Fruit fly (Drosophila melanogaster) whole organism: ENCODE data around the gene rpr.

ENCODE experiments used
- CG8478 ChIP-seq: fragments of >200 bp; optimal IDR thresholded peaks from 2 replicates; lab custom pipeline; 2018; ENCODE audit warnings: inconsistent platforms
- Dll ChIP-seq: fragments of >200 bp; optimal IDR thresholded peaks from 2 replicates; lab custom pipeline; 2017
- EcR ChIP-seq, 2 experiments: fragments of >200 bp; optimal IDR thresholded peaks; 2 replicates each; lab custom pipeline; 2017; ENCODE audit warnings: missing biosample characterization in 2 of 2, missing genetic modification characterization in 2 of 2, missing genetic modification reagents in 2 of 2
- pan ChIP-seq: fragments of >200 bp; optimal IDR thresholded peaks from 2 replicates; lab custom pipeline; 2017
- psq ChIP-seq: fragments of >200 bp; optimal IDR thresholded peaks from 2 replicates; lab custom pipeline; 2017
- usp ChIP-seq: fragments of >200 bp; optimal IDR thresholded peaks from 2 replicates; lab custom pipeline; 2017; ENCODE audit warnings: missing biosample characterization, missing genetic modification characterization, mixed read lengths

rpr gene

DNA sequence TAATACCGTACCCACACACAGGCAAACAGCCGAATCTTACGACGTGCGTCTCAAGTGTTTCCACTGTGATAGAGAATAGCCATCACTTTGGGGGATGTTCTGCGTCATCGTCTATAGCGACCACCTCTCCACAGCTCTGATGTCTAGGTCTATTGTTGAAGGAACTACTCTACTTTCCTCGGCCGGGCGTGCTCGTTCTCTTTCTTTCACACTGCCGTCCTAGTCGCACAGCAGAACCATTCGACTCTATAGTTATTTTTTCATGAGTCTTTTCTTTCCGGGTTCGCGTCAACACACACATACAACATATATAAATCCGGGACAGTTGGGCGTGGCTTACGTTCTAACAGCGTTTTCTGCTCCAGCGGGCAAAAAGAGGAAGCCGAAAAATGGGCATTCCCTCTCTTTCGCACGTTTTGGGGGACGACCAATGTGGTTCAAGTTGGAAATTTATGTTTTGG, 1.8 kb upstream of the rpr start:
- TF ChIP-seq usp (GFP tag; lab: Kevin White, UChicago) (no peak), psq (lab: Kevin White, UChicago) (no peak), EcR (GFP tag; optimal IDR thresholded peaks at IDR 0.05; lab: Kevin White, UChicago) (no peak), pan (no peak), CG8478 (lab: Kevin White, UChicago) (no peak), Dll (no peak)

DNA sequence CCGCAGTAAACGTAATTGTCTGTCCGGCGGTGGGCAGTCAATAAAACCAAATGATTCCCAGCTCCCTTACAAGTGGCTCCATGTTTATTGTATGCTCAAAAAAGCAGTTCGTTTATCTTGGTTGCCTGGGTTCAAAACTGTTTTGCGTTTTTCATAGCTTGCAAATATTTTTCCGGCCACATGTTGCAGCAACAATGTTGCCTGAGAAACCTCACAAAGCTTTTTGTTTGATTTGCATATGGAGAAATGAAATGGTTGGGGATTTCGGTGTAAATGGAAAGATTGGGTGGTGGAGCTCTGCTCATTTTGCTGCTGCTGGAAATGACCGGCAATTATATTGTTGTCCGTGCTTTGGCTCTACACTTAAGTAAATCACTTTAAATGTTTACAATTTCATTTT, 12.7 kb downstream of the rpr start:
- no peak for TF ChIP-seq EcR (GFP tag; optimal IDR thresholded peaks at IDR 0.05; lab: Kevin White, UChicago)
- TF ChIP-seq psq (lab: Kevin White, UChicago): no peak
- TF ChIP-seq CG8478 (lab: Kevin White, UChicago): no peak
- no peak for TF ChIP-seq usp (GFP tag; lab: Kevin White, UChicago)
- TF ChIP-seq pan: no peak
- TF ChIP-seq Dll: no peak

DNA sequence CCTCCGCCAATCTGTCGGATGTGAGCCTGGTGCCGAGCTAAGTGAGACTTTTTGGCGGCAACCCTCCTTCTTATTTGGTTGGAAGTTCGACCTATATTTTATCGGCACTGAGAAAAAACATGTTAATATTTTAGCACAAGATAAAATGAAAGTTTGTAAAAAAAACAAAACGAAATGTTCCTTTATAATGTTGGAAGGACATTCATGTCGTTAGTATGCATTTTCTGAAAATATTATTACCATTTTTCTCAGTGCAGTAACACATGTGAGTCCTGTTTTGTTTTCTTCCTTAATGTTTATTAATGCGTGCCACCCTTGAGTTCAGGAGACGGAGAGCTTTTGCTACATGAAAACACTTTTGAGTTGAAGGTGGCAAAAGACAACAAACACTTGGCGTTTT, 30.4 kb downstream of the rpr start:
- TF ChIP-seq pan: no peak
- no peak for TF ChIP-seq psq (lab: Kevin White, UChicago)
- no peak for TF ChIP-seq CG8478 (lab: Kevin White, UChicago)
- TF ChIP-seq EcR (GFP tag; optimal IDR thresholded peaks at IDR 0.05; lab: Kevin White, UChicago): no peak
- TF ChIP-seq usp (GFP tag; lab: Kevin White, UChicago): no peak
- no peak for TF ChIP-seq Dll

DNA sequence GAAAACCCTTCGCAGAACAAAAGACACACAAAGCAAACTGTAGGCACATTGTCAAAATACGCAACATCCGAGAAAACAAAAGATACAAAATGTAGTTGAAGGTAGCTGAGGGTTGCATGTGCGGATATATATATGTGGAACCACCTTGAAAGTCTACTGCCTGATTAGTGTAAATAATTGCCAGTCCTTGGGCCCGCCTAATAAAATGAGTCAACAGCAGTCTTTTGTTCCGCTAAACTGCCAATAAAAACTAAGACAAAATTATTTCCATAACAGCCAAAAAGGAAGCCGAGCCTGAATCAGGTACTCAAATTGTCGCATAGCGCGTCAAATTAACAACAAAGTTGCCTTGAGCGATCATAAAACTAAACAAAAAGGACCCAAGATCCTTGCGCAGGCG, 36.9 kb downstream of the rpr start:
- TF ChIP-seq CG8478 (lab: Kevin White, UChicago): no peak
- no peak for TF ChIP-seq EcR (GFP tag; optimal IDR thresholded peaks at IDR 0.05; lab: Kevin White, UChicago)
- no peak for TF ChIP-seq pan

DNA sequence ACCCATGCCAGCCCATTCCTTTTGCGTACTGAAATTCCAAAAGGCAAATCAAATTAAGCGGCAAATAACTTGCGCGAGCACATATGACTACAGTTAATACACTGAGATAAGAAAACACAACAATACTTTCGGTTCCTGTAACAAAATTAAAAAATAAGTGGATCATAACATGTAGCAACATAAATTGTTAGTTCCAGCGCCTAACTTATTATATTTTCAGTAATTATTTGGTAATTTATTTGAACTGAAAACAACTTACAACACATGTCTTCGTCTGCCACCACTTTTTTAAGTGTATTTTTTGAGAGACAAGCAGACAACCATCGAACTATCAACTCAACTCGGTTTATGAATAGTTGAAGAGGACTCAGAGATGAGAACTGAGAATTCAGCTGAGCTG, 40.6 kb downstream of the rpr start:
- no peak for TF ChIP-seq psq (lab: Kevin White, UChicago)
- no peak for TF ChIP-seq usp (GFP tag; lab: Kevin White, UChicago)
- no peak for TF ChIP-seq Dll
- no peak for TF ChIP-seq EcR (GFP tag; optimal IDR thresholded peaks at IDR 0.05; lab: Kevin White, UChicago)
- no peak for TF ChIP-seq pan
- no peak for TF ChIP-seq CG8478 (lab: Kevin White, UChicago)

DNA sequence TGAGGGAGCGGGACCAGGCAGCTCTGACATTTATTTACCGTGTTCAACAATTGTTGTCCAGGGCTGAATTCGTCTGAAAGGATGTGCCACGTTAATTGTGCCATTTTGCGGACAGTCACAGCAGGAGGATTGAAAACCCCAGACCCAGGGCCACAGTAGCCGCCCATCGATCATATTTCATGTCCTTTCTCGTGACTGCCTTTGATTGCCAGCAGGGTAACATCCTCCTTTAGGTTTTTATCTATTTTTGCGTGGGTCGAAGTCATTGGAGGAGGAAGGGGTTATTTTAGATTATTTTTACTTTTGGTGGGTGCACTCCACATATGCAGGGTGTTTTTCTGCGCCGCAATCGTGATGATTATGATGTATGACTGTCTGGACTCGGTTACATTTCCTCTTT, 42.9 kb downstream of the rpr start:
- TF ChIP-seq pan: no peak
- no peak for TF ChIP-seq Dll
- no peak for TF ChIP-seq CG8478 (lab: Kevin White, UChicago)

DNA sequence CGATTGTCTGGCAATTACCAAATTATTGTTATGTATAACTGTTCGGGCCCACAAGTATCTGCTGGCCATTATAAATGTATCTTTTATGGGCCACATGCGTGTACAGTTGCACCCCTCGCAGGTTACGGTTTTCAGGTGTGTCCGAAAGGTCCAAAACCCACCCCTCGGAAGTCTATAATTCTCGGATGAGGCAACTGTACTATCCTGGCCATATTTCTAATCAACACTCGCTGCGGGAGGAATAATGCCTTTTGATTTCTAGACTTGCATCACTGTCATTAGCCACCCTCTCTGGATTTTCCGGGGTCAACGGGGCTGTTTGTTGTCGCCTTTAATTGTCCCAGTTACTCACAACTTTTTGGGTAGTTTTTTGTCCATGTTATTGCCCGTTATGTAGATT, 47.7 kb downstream of the rpr start:
- no peak for TF ChIP-seq pan
- TF ChIP-seq Dll: no peak
- TF ChIP-seq EcR (GFP tag; optimal IDR thresholded peaks at IDR 0.05; lab: Kevin White, UChicago): no peak
- TF ChIP-seq CG8478 (lab: Kevin White, UChicago): no peak
- no peak for TF ChIP-seq usp (GFP tag; lab: Kevin White, UChicago)
- no peak for TF ChIP-seq psq (lab: Kevin White, UChicago)

DNA sequence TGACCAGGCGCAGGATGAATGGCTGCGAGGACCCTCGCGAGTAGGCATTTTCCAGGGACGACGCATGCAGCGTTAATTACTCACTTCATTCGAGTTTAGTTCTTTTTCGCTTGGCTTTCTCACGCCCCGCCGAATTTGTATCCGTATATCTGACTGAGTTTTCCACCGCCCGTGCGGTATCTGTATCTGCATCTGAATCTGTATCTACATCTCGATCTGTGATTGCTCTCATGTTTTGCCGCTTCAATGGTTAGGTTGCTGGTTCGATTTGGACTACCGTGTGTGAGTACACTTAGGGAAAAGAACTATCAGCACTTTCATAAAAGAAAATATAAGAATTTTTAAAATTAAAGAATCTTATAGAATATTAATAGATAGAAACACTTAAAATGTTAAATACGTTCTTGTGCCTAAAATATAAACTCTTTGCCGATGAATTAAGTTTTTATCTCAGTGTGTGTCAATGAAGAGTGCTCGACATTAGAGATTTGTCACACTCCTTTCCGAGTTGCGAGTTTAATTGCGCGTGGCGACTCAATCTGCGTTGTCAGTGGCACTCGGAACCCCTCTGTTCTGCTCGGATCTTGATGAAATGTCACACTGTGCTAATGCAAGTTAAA, 49.0 kb downstream of the rpr start:
- TF ChIP-seq psq (lab: Kevin White, UChicago): no peak
- no peak for TF ChIP-seq EcR (GFP tag; optimal IDR thresholded peaks at IDR 0.05; lab: Kevin White, UChicago)
- TF ChIP-seq Dll: no peak
- no peak for TF ChIP-seq CG8478 (lab: Kevin White, UChicago)
- TF ChIP-seq pan: no peak
- TF ChIP-seq usp (GFP tag; lab: Kevin White, UChicago): no peak

DNA sequence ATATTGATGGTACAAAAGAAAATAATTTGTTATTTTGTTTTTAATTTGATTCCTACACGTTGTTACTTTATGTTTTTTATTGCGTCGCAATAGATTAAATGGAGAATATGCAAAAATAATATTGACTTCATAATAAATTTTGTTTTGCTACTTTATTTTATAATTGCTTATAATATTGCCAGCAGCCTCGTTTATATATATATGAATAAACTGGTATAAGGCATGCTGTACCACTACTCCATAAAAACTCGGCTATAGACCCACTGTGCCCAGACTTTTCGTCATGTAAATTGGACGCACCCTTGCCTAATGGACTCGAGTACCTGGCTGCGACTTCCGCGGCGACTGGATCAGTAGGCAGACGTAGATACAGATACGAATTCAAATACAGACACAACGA, 49.6 kb downstream of the rpr start:
- no peak for TF ChIP-seq psq (lab: Kevin White, UChicago)
- no peak for TF ChIP-seq EcR (GFP tag; optimal IDR thresholded peaks at IDR 0.05; lab: Kevin White, UChicago)
- TF ChIP-seq CG8478 (lab: Kevin White, UChicago): no peak
- no peak for TF ChIP-seq Dll
- TF ChIP-seq usp (GFP tag; lab: Kevin White, UChicago): no peak
- TF ChIP-seq pan: no peak

DNA sequence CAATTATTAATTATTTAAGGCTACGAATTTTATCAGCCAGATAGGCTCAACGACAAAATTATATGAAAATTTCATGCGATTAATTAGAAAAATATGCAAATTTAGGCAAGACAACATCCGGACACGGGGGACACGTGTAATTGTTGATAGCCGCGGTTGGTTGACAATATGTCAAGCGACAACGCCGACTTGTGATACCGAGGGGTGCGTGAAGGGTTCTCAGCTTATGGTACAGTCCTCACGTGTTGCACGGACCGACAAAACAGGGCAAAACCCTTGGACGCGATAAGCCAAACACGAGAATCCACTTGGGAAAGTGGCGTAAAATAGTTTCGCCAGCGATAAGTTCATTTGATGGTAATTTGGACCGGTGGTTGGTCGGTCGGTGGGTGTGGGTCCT, 50.2 kb downstream of the rpr start:
- no peak for TF ChIP-seq psq (lab: Kevin White, UChicago)
- no peak for TF ChIP-seq CG8478 (lab: Kevin White, UChicago)
- TF ChIP-seq EcR (GFP tag; optimal IDR thresholded peaks at IDR 0.05; lab: Kevin White, UChicago): no peak
- no peak for TF ChIP-seq pan
- no peak for TF ChIP-seq Dll
- TF ChIP-seq usp (GFP tag; lab: Kevin White, UChicago): no peak
